Worm (Caenorhabditis elegans): ENCODE measurements around the gene K10G6.9.

DNA sequence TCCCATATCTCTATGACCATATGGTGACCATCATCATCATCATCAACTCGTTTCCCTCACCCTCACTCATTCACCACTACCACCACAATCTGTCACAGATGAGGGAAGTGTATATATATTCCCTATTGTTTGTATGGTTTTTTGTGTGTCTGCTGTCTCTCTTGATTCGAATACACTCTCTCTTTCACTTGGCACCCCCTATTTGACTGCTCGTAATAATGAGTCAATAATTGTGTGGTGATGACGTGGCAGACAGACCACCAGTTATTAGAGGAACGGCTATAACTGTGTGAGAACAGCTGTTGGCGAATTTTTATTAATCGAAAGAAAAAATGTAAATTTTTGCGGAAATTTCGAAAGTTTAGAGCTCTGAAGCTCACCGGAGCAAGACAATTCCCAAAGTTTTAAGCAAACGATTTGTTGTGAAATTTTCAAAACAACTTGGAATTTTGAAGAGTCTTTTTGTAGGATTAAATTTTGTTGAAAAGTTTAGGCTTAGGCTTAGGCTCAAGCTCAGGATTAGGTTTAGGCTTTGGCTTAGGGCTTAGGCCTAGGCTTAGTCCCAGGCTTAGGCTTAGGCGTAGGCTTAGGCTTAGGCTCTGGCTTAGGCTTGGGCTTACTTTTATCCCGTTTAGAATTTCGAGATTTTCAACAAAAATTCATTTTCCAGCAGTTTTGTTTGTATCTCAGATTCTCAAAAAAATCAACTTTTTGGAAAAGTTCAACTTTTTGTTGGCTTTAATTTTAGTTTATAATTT, 14.4 kb upstream of the K10G6.9 start:
- TF ChIP-seq ceh-16 (tag; optimal IDR thresholded peaks at IDR 0.05) (no peak), zag-1 (tag; optimal IDR thresholded peaks at IDR 0.05) (no peak), pha-4 (tag; optimal IDR thresholded peaks at IDR 0.05) (peak; percentile 69), nhr-76 (tag; optimal IDR thresholded peaks at IDR 0.05) (no peak), pqm-1 (tag; optimal IDR thresholded peaks at IDR 0.05) (no peak), ztf-11 (tag; optimal IDR thresholded peaks at IDR 0.05) (no peak), mml-1 (tag; optimal IDR thresholded peaks at IDR 0.05) (no peak), snpc-4 (tag; optimal IDR thresholded peaks at IDR 0.05) (no peak), nhr-237 (tag; optimal IDR thresholded peaks at IDR 0.05) (no peak), unc-39 (tag; optimal IDR thresholded peaks at IDR 0.05) (no peak), unc-62 (GFP tag; optimal IDR thresholded peaks at IDR 0.05) (no peak), ceh-82 (tag; optimal IDR thresholded peaks at IDR 0.05) (no peak)

Measured in whole organism, L3 larva.